Worm (Caenorhabditis elegans): ENCODE data around the gene C44C10.12.

The C44C10.12 gene

ce11 chrX:11718751-11719150, 22.0 kb downstream of the C44C10.12 start:
- TF ChIP-seq unc-39 (tag; optimal IDR thresholded peaks at IDR 0.05), result no peak
- peak; percentile 17 for TF ChIP-seq nhr-237 (tag; optimal IDR thresholded peaks at IDR 0.05)
- TF ChIP-seq elt-1 (tag; optimal IDR thresholded peaks at IDR 0.05; ENCODE audit: borderline replicate concordance, insufficient read depth), result no peak
- no peak for TF ChIP-seq nhr-76 (tag; optimal IDR thresholded peaks at IDR 0.05)

ce11 chrX:11720058-11720457, 23.3 kb downstream of the C44C10.12 start:
- TF ChIP-seq lin-13 (tag; optimal IDR thresholded peaks at IDR 0.05) (no peak), hlh-1 (tag; optimal IDR thresholded peaks at IDR 0.05) (no peak), tbx-8 (GFP tag; optimal IDR thresholded peaks at IDR 0.05) (no peak), unc-39 (tag; optimal IDR thresholded peaks at IDR 0.05) (no peak), cnd-1 (tag; optimal IDR thresholded peaks at IDR 0.05) (no peak), lsy-2 (tag; optimal IDR thresholded peaks at IDR 0.05) (no peak), blmp-1 (tag; optimal IDR thresholded peaks at IDR 0.05) (no peak), nhr-12 (tag; optimal IDR thresholded peaks at IDR 0.05) (no peak), unc-62 (GFP tag; optimal IDR thresholded peaks at IDR 0.05) (no peak)

- TF ChIP-seq ces-1 (GFP tag; optimal IDR thresholded peaks at IDR 0.05) (peak; percentile 96), nhr-237 (tag; optimal IDR thresholded peaks at IDR 0.05) (no peak)
Observed at ce11 chrX:11723781-11724201, 27.0 kb downstream of the C44C10.12 start, which contains the start of gene D1053.4. D1053.4 (minus strand) TSS chrX:11723800.

ce11 chrX:11725646-11726045, 28.9 kb downstream of the C44C10.12 start:
- TF ChIP-seq snpc-4 (tag; optimal IDR thresholded peaks at IDR 0.05) (no peak), unc-120 (tag; optimal IDR thresholded peaks at IDR 0.05; ENCODE audit: poor library complexity, severe bottlenecking) (no peak), pha-4 (tag; optimal IDR thresholded peaks at IDR 0.05) (no peak), ceh-83 (GFP tag; optimal IDR thresholded peaks at IDR 0.05) (no peak), flh-1 (GFP tag; optimal IDR thresholded peaks at IDR 0.05) (no peak), ztf-11 (tag; optimal IDR thresholded peaks at IDR 0.05) (no peak), sem-2 (GFP tag; optimal IDR thresholded peaks at IDR 0.05) (no peak), sptf-1 (tag; optimal IDR thresholded peaks at IDR 0.05) (no peak), hlh-1 (tag; optimal IDR thresholded peaks at IDR 0.05) (no peak), lsy-2 (tag; optimal IDR thresholded peaks at IDR 0.05) (no peak), nhr-237 (tag; optimal IDR thresholded peaks at IDR 0.05) (no peak), tbx-8 (GFP tag; optimal IDR thresholded peaks at IDR 0.05) (no peak), drap-1 (GFP tag; optimal IDR thresholded peaks at IDR 0.05) (no peak), nhr-76 (tag; optimal IDR thresholded peaks at IDR 0.05) (no peak), blmp-1 (tag; optimal IDR thresholded peaks at IDR 0.05) (no peak), ces-1 (GFP tag; optimal IDR thresholded peaks at IDR 0.05) (no peak), lin-13 (tag; optimal IDR thresholded peaks at IDR 0.05) (no peak), mab-5 (tag; optimal IDR thresholded peaks at IDR 0.05) (no peak), M03D4.4 (tag; optimal IDR thresholded peaks at IDR 0.05) (no peak)

ce11 chrX:11726450-11726849, 29.7 kb downstream of the C44C10.12 start:
- TF ChIP-seq nhr-12 (tag; optimal IDR thresholded peaks at IDR 0.05), result no peak
- no peak for TF ChIP-seq flh-1 (GFP tag; optimal IDR thresholded peaks at IDR 0.05)
- peak; percentile 97 for TF ChIP-seq elt-1 (tag; optimal IDR thresholded peaks at IDR 0.05; ENCODE audit: borderline replicate concordance, insufficient read depth)
- no peak for TF ChIP-seq unc-39 (tag; optimal IDR thresholded peaks at IDR 0.05)
- peak; percentile 49 for TF ChIP-seq ham-2 (GFP tag; optimal IDR thresholded peaks at IDR 0.05)
- no peak for TF ChIP-seq zip-8 (tag; optimal IDR thresholded peaks at IDR 0.05)
- no peak for TF ChIP-seq mab-5 (tag; optimal IDR thresholded peaks at IDR 0.05)
- TF ChIP-seq nhr-237 (tag; optimal IDR thresholded peaks at IDR 0.05), result no peak

ce11 chrX:11727761-11728160, 31.0 kb downstream of the C44C10.12 start, which contains the start of the genes gst-42 and D1053.2:
gst-42 (minus strand) TSS chrX:11727936.
D1053.2 (plus strand) TSS chrX:11728151.
- TF ChIP-seq tbx-8 (GFP tag; optimal IDR thresholded peaks at IDR 0.05) (no peak), flh-1 (GFP tag; optimal IDR thresholded peaks at IDR 0.05) (no peak), unc-62 (GFP tag; optimal IDR thresholded peaks at IDR 0.05) (no peak), drap-1 (GFP tag; optimal IDR thresholded peaks at IDR 0.05) (no peak), mls-2 (tag; optimal IDR thresholded peaks at IDR 0.05) (no peak), pha-4 (tag; optimal IDR thresholded peaks at IDR 0.05) (no peak), unc-120 (tag; optimal IDR thresholded peaks at IDR 0.05; ENCODE audit: poor library complexity, severe bottlenecking) (no peak)

ce11 chrX:11732752-11733151, 36.0 kb downstream of the C44C10.12 start:
- TF ChIP-seq ces-1 (GFP tag; optimal IDR thresholded peaks at IDR 0.05), result no peak
- TF ChIP-seq nhr-28 (tag; optimal IDR thresholded peaks at IDR 0.05), result no peak
- no peak for TF ChIP-seq sem-2 (GFP tag; optimal IDR thresholded peaks at IDR 0.05)
- no peak for TF ChIP-seq drap-1 (GFP tag; optimal IDR thresholded peaks at IDR 0.05)
- no peak for TF ChIP-seq ham-2 (GFP tag; optimal IDR thresholded peaks at IDR 0.05)
- no peak for TF ChIP-seq unc-120 (tag; optimal IDR thresholded peaks at IDR 0.05; ENCODE audit: poor library complexity, severe bottlenecking)
- TF ChIP-seq blmp-1 (tag; optimal IDR thresholded peaks at IDR 0.05), result no peak
- TF ChIP-seq mab-5 (tag; optimal IDR thresholded peaks at IDR 0.05), result no peak
- TF ChIP-seq elt-3 (tag; optimal IDR thresholded peaks at IDR 0.05), result no peak
- TF ChIP-seq ceh-43 (GFP tag; optimal IDR thresholded peaks at IDR 0.05), result no peak
- no peak for TF ChIP-seq elt-1 (tag; optimal IDR thresholded peaks at IDR 0.05; ENCODE audit: borderline replicate concordance, insufficient read depth)
- no peak for TF ChIP-seq unc-62 (GFP tag; optimal IDR thresholded peaks at IDR 0.05)
- no peak for TF ChIP-seq cnd-1 (tag; optimal IDR thresholded peaks at IDR 0.05)
- TF ChIP-seq lin-32 (GFP tag; optimal IDR thresholded peaks at IDR 0.05), result no peak
- TF ChIP-seq nhr-2 (tag; optimal IDR thresholded peaks at IDR 0.05), result no peak
- no peak for TF ChIP-seq nhr-76 (tag; optimal IDR thresholded peaks at IDR 0.05)
- TF ChIP-seq M03D4.4 (tag; optimal IDR thresholded peaks at IDR 0.05), result no peak
- TF ChIP-seq mep-1 (tag; optimal IDR thresholded peaks at IDR 0.05), result no peak
- no peak for TF ChIP-seq ztf-11 (tag; optimal IDR thresholded peaks at IDR 0.05)
